Fruit fly (Drosophila melanogaster) whole organism, embryonic: Measurements from ENCODE around the gene UQCR-6.4L.

ENCODE experiments used
- ATbp ChIP-seq: fragments of 200-800 bp; sonication (Bioruptor generic); optimal IDR thresholded peaks from 2 replicates; lab custom pipeline; 2017; ENCODE audit warnings: missing biosample characterization, mild to moderate bottlenecking, missing genetic modification characterization, missing genetic modification reagents
- B-H2 ChIP-seq: fragments of 200-800 bp; sonication (Bioruptor generic); optimal IDR thresholded peaks from 2 replicates; lab custom pipeline; 2018; ENCODE audit warnings: missing biosample characterization, mild to moderate bottlenecking, missing genetic modification characterization
- Bdp1 ChIP-seq: fragments of 200-800 bp; sonication (Bioruptor generic); optimal IDR thresholded peaks from 3 replicates; lab custom pipeline; 2016; ENCODE audit warnings: missing biosample characterization, missing genetic modification characterization
- CG10147 ChIP-seq: fragments of 200-800 bp; sonication (Bioruptor generic); optimal IDR thresholded peaks from 2 replicates; lab custom pipeline; 2019; ENCODE audit warnings: missing biosample characterization, mild to moderate bottlenecking, missing genetic modification characterization, moderate library complexity
- CG10274 ChIP-seq: fragments of 200-800 bp; sonication (Bioruptor generic); optimal IDR thresholded peaks from 3 replicates; lab custom pipeline; 2017; ENCODE audit warnings: missing biosample characterization, mild to moderate bottlenecking, missing genetic modification characterization
- CG10321 ChIP-seq: fragments of 200-800 bp; sonication (Bioruptor generic); IDR thresholded peaks from 2 replicates; pipeline ENCODE4 v1.3.6; 2022; ENCODE audit warnings: missing biosample characterization, missing genetic modification characterization
- CG11560 ChIP-seq: fragments of 200-800 bp; sonication (Bioruptor generic); IDR thresholded peaks from 3 replicates; pipeline ENCODE4 v1.3.6; 2022; ENCODE audit warnings: missing biosample characterization, missing genetic modification characterization
- CG12219 ChIP-seq: fragments of 200-800 bp; sonication (Bioruptor generic); optimal IDR thresholded peaks from 3 replicates; lab custom pipeline; 2018; ENCODE audit warnings: missing biosample characterization, mild to moderate bottlenecking, missing genetic modification characterization
- CG13123 ChIP-seq: fragments of 200-800 bp; sonication (Bioruptor generic); optimal IDR thresholded peaks from 2 replicates; lab custom pipeline; 2016; ENCODE audit warnings: missing biosample characterization, missing genetic modification characterization
- CG15514 ChIP-seq: fragments of 200-800 bp; sonication (Bioruptor generic); optimal IDR thresholded peaks from 3 replicates; lab custom pipeline; 2017; ENCODE audit warnings: missing biosample characterization, missing genetic modification characterization, mild to moderate bottlenecking, moderate library complexity, missing genetic modification reagents
- CG1647 ChIP-seq: fragments of 200-800 bp; sonication (Bioruptor generic); optimal IDR thresholded peaks from 3 replicates; lab custom pipeline; 2016; ENCODE audit warnings: missing biosample characterization, missing genetic modification characterization
- CG17328 ChIP-seq: fragments of 200-800 bp; sonication (Bioruptor generic); IDR thresholded peaks from 2 replicates; pipeline ENCODE4 v1.3.6; 2022; ENCODE audit warnings: missing biosample characterization, missing genetic modification characterization
- CG17568 ChIP-seq: fragments of 200-800 bp; sonication (Bioruptor generic); optimal IDR thresholded peaks from 2 replicates; lab custom pipeline; 2018; ENCODE audit warnings: missing biosample characterization, mild to moderate bottlenecking, missing genetic modification characterization, moderate library complexity
- CG2129 ChIP-seq: fragments of 200-800 bp; sonication (Bioruptor generic); IDR thresholded peaks from 2 replicates; pipeline ENCODE4 v1.3.6; 2022; ENCODE audit warnings: missing biosample characterization, missing genetic modification characterization; ENCODE audit not compliant: partially characterized antibody
- CG2889 ChIP-seq: fragments of 200-800 bp; sonication (Bioruptor generic); IDR thresholded peaks from 3 replicates; pipeline ENCODE4 v1.3.6; 2022; ENCODE audit warnings: missing biosample characterization, missing genetic modification characterization
- CG33557 ChIP-seq: fragments of 200-800 bp; sonication (Bioruptor generic); optimal IDR thresholded peaks from 2 replicates; lab custom pipeline; 2019; ENCODE audit warnings: missing biosample characterization, mild to moderate bottlenecking, missing genetic modification characterization, moderate library complexity
- CG34224 ChIP-seq: fragments of 200-800 bp; sonication (Bioruptor generic); IDR thresholded peaks from 3 replicates; pipeline ENCODE4 v1.3.6; 2022; ENCODE audit warnings: missing biosample characterization, missing genetic modification characterization; ENCODE audit not compliant: partially characterized antibody
- CG43689 ChIP-seq: fragments of 200-800 bp; sonication (Bioruptor generic); IDR thresholded peaks from 2 replicates; pipeline ENCODE4 v1.3.6; 2022; ENCODE audit warnings: missing biosample characterization, missing genetic modification characterization
- CG6683 ChIP-seq: fragments of 200-800 bp; sonication (Bioruptor generic); optimal IDR thresholded peaks from 2 replicates; lab custom pipeline; 2017; ENCODE audit warnings: missing biosample characterization, mild to moderate bottlenecking, missing genetic modification characterization, missing genetic modification reagents
- CG7928 ChIP-seq: fragments of 200-800 bp; sonication (Bioruptor generic); optimal IDR thresholded peaks from 2 replicates; lab custom pipeline; 2017; ENCODE audit warnings: missing biosample characterization, mild to moderate bottlenecking, missing genetic modification characterization
- CG7963 ChIP-seq: fragments of 200-800 bp; sonication (Bioruptor generic); IDR thresholded peaks from 3 replicates; pipeline ENCODE4 v1.3.6; 2022; ENCODE audit warnings: missing biosample characterization, missing genetic modification characterization; ENCODE audit not compliant: partially characterized antibody
- CG7987 ChIP-seq: fragments of 200-800 bp; sonication (Bioruptor generic); optimal IDR thresholded peaks from 2 replicates; lab custom pipeline; 2018; ENCODE audit warnings: missing biosample characterization, mild to moderate bottlenecking, missing genetic modification characterization, moderate library complexity
- Camta ChIP-seq: fragments of 200-800 bp; sonication (Bioruptor generic); optimal IDR thresholded peaks from 2 replicates; lab custom pipeline; 2016; ENCODE audit warnings: missing biosample characterization, missing genetic modification characterization
- Hmr ChIP-seq: fragments of 200-800 bp; sonication (Bioruptor generic); optimal IDR thresholded peaks from 3 replicates; lab custom pipeline; 2017; ENCODE audit warnings: mild to moderate bottlenecking, missing biosample characterization, missing genetic modification reagents, missing genetic modification characterization
- Max ChIP-seq: fragments of 200-800 bp; sonication (Bioruptor generic); optimal IDR thresholded peaks from 2 replicates; lab custom pipeline; 2016; ENCODE audit warnings: missing biosample characterization, mild to moderate bottlenecking, missing genetic modification characterization
- Rx ChIP-seq: fragments of 200-800 bp; sonication (Bioruptor generic); IDR thresholded peaks from 2 replicates; pipeline ENCODE4 v1.3.6; 2022; ENCODE audit warnings: missing biosample characterization, missing genetic modification characterization
- Sin3A ChIP-seq: fragments of >200 bp; optimal IDR thresholded peaks from 2 replicates; lab custom pipeline; 2018
- Six4 ChIP-seq: fragments of 200-800 bp; sonication (Bioruptor generic); optimal IDR thresholded peaks from 2 replicates; lab custom pipeline; 2016; ENCODE audit warnings: missing biosample characterization, missing genetic modification characterization
- Ssrp ChIP-seq: fragments of 200-800 bp; sonication (Bioruptor generic); optimal IDR thresholded peaks from 2 replicates; lab custom pipeline; 2018; ENCODE audit warnings: missing biosample characterization, mild to moderate bottlenecking, missing genetic modification characterization, moderate library complexity
- abd-A ChIP-seq: fragments of 200-800 bp; sonication (Bioruptor generic); optimal IDR thresholded peaks from 3 replicates; lab custom pipeline; 2019; ENCODE audit warnings: missing biosample characterization, mild to moderate bottlenecking, missing genetic modification characterization, moderate library complexity
- bbx ChIP-seq: fragments of 200-800 bp; sonication (Bioruptor generic); IDR thresholded peaks from 2 replicates; pipeline ENCODE4 v1.3.6; 2022; ENCODE audit warnings: missing biosample characterization, missing genetic modification characterization; ENCODE audit not compliant: partially characterized antibody
- cad ChIP-seq: fragments of >200 bp; optimal IDR thresholded peaks from 2 replicates; lab custom pipeline; 2017; ENCODE audit warnings: missing biosample characterization, missing genetic modification characterization
- chm ChIP-seq: fragments of 200-800 bp; sonication (Bioruptor generic); IDR thresholded peaks from 2 replicates; pipeline ENCODE4 v1.3.6; 2022; ENCODE audit warnings: missing biosample characterization, missing genetic modification characterization
- dm ChIP-seq: fragments of 200-800 bp; sonication (Bioruptor generic); optimal IDR thresholded peaks from 3 replicates; lab custom pipeline; 2016; ENCODE audit warnings: missing biosample characterization, missing genetic modification characterization
- dpn ChIP-seq, 2 experiments: fragments of 200-800 bp; sonication (Bioruptor generic); optimal IDR thresholded peaks; 3 replicates each; lab custom pipeline; 2016; ENCODE audit warnings: missing biosample characterization in 2 of 2, missing genetic modification characterization in 2 of 2
- esg ChIP-seq: fragments of 200-800 bp; sonication (Bioruptor generic); conservative IDR thresholded peaks from 2 replicates; pipeline ENCODE4 v1.3.6; 2022; ENCODE audit warnings: missing biosample characterization, missing genetic modification characterization
- gcm2 ChIP-seq: fragments of 200-800 bp; sonication (Bioruptor generic); optimal IDR thresholded peaks from 2 replicates; lab custom pipeline; 2016; ENCODE audit warnings: missing biosample characterization, missing genetic modification characterization
- gfzf ChIP-seq: fragments of 200-800 bp; sonication (Bioruptor generic); optimal IDR thresholded peaks from 2 replicates; lab custom pipeline; 2016; ENCODE audit warnings: missing biosample characterization, mild to moderate bottlenecking, missing genetic modification characterization, moderate library complexity
- grau ChIP-seq: fragments of 200-800 bp; optimal IDR thresholded peaks from 3 replicates; lab custom pipeline; 2019; ENCODE audit warnings: missing biosample characterization, mild to moderate bottlenecking, missing genetic modification characterization, moderate library complexity
- ken ChIP-seq: fragments of 200-800 bp; sonication (Bioruptor generic); IDR thresholded peaks from 3 replicates; pipeline ENCODE4 v1.3.6; 2022; ENCODE audit warnings: missing biosample characterization, missing genetic modification characterization
- lov ChIP-seq, 2 experiments: fragments of 200-800 bp in 1 of 2; fragments of >200 bp in 1 of 2; sonication (Bioruptor generic) in 1 of 2; IDR thresholded peaks in 1 of 2; optimal IDR thresholded peaks in 1 of 2; 2 replicates in 1 of 2; 3 replicates in 1 of 2; pipeline versions ENCODE4 v1.3.6 to Lab custom; 2017 to 2022; ENCODE audit warnings: missing biosample characterization in 1 of 2, missing genetic modification characterization in 1 of 2
- luna ChIP-seq: fragments of 200-800 bp; sonication (Bioruptor generic); optimal IDR thresholded peaks from 2 replicates; lab custom pipeline; 2016; ENCODE audit warnings: missing biosample characterization, missing genetic modification characterization
- maf-S ChIP-seq: fragments of 200-800 bp; sonication (Bioruptor generic); optimal IDR thresholded peaks from 2 replicates; lab custom pipeline; 2016; ENCODE audit warnings: missing biosample characterization, missing genetic modification characterization
- mirr ChIP-seq: fragments of 200-800 bp; sonication (Bioruptor generic); optimal IDR thresholded peaks from 3 replicates; lab custom pipeline; 2018; ENCODE audit warnings: missing biosample characterization, mild to moderate bottlenecking, missing genetic modification characterization
- pho ChIP-seq: fragments of 200-800 bp; sonication (Bioruptor generic); optimal IDR thresholded peaks from 2 replicates; lab custom pipeline; 2016; ENCODE audit warnings: missing biosample characterization, missing genetic modification characterization
- sisA ChIP-seq: fragments of 200-800 bp; sonication (Bioruptor generic); IDR thresholded peaks from 2 replicates; pipeline ENCODE4 v1.3.6; 2022; ENCODE audit warnings: missing biosample characterization, missing genetic modification characterization
- slou ChIP-seq: fragments of 200-800 bp; sonication (Bioruptor generic); optimal IDR thresholded peaks from 3 replicates; lab custom pipeline; 2016; ENCODE audit warnings: missing biosample characterization, missing genetic modification characterization
- trh ChIP-seq: fragments of 200-800 bp; sonication (Bioruptor generic); optimal IDR thresholded peaks from 2 replicates; lab custom pipeline; 2016; ENCODE audit warnings: missing biosample characterization, missing genetic modification characterization
- twi ChIP-seq: fragments of 200-800 bp; optimal IDR thresholded peaks from 2 replicates; lab custom pipeline; 2019; ENCODE audit warnings: missing biosample characterization, mild to moderate bottlenecking, missing genetic modification characterization, moderate library complexity
- zfh2 ChIP-seq: fragments of 200-800 bp; sonication (Bioruptor generic); optimal IDR thresholded peaks from 2 replicates; lab custom pipeline; 2016; ENCODE audit warnings: missing biosample characterization, missing genetic modification characterization

The UQCR-6.4L gene

dm6 chr3L:16574307-16574946 lies 7.9 kb downstream of the UQCR-6.4L start, which contains the start of gene mbf1 (continued):
- TF ChIP-seq grau (peak; percentile 22), CG1647 (GFP tag; lab: Kevin White, UChicago) (no peak), CG10147 (GFP tag; lab: Kevin White, UChicago) (no peak), CG33557 (GFP tag; lab: Kevin White, UChicago) (no peak), Hmr (GFP tag; lab: Kevin White, UChicago) (peak; percentile 11), CG7987 (no peak), trh (GFP tag; lab: Kevin White, UChicago) (no peak), bbx (GFP tag; lab: Robert Waterston, UW) (peak; percentile 14), CG12219 (no peak), CG7963 (GFP tag; lab: Robert Waterston, UW) (no peak), esg (GFP tag; lab: Robert Waterston, UW) (no peak), pho (peak; percentile 37), gcm2 (GFP tag; lab: Kevin White, UChicago) (no peak), CG34224 (peak; percentile 66), lov (optimal IDR thresholded peaks at IDR 0.05; lab: Kevin White, UChicago) (no peak), lov (GFP tag; IDR thresholded peaks at IDR 0.05; lab: Robert Waterston, UW) (no peak), sisA (GFP tag; lab: Robert Waterston, UW) (no peak), cad (no peak), ken (no peak), CG11560 (tag; lab: Robert Waterston, UW) (peak; percentile 33; the same call in 1 of the 3 replicates), Six4 (GFP tag; lab: Kevin White, UChicago) (no peak), Sin3A (peak; percentile 88), CG6683 (GFP tag; lab: Kevin White, UChicago) (no peak), Rx (GFP tag; lab: Robert Waterston, UW) (no peak), abd-A (tag; lab: Kevin White, UChicago) (no peak), dpn (GFP tag; optimal IDR thresholded peaks at IDR 0.05; lab: Kevin White, UChicago) (peak in 1 of 2 experiments; percentile 4), CG10321 (GFP tag; lab: Robert Waterston, UW) (no peak), Max (GFP tag; lab: Kevin White, UChicago) (no peak), chm (GFP tag; lab: Robert Waterston, UW) (no peak), mirr (GFP tag; lab: Kevin White, UChicago) (no peak), dm (GFP tag; lab: Kevin White, UChicago) (peak; percentile 19), maf-S (no peak), zfh2 (peak; percentile 34), CG2129 (GFP tag; lab: Robert Waterston, UW) (no peak), B-H2 (GFP tag; lab: Kevin White, UChicago) (peak; percentile 24), Camta (GFP tag; lab: Kevin White, UChicago) (no peak), gfzf (GFP tag; lab: Kevin White, UChicago) (peak; percentile 97), CG13123 (GFP tag; lab: Kevin White, UChicago) (no peak), CG15514 (peak; percentile 63), twi (tag; lab: Kevin White, UChicago) (no peak), CG17568 (GFP tag; lab: Kevin White, UChicago) (peak; percentile 22), CG10274 (no peak), luna (GFP tag; lab: Kevin White, UChicago) (no peak), ATbp (GFP tag; lab: Kevin White, UChicago) (no peak), CG7928 (GFP tag; lab: Kevin White, UChicago) (peak; percentile 19), Ssrp (tag; lab: Kevin White, UChicago) (no peak), CG17328 (GFP tag; lab: Robert Waterston, UW) (no peak), CG43689 (GFP tag; lab: Robert Waterston, UW) (no peak), slou (GFP tag; lab: Kevin White, UChicago) (no peak), Bdp1 (GFP tag; lab: Kevin White, UChicago) (no peak), CG2889 (GFP tag; lab: Robert Waterston, UW) (no peak)
